Worm (Caenorhabditis elegans): Measurements from ENCODE around the gene EGAP2.2.

DNA sequence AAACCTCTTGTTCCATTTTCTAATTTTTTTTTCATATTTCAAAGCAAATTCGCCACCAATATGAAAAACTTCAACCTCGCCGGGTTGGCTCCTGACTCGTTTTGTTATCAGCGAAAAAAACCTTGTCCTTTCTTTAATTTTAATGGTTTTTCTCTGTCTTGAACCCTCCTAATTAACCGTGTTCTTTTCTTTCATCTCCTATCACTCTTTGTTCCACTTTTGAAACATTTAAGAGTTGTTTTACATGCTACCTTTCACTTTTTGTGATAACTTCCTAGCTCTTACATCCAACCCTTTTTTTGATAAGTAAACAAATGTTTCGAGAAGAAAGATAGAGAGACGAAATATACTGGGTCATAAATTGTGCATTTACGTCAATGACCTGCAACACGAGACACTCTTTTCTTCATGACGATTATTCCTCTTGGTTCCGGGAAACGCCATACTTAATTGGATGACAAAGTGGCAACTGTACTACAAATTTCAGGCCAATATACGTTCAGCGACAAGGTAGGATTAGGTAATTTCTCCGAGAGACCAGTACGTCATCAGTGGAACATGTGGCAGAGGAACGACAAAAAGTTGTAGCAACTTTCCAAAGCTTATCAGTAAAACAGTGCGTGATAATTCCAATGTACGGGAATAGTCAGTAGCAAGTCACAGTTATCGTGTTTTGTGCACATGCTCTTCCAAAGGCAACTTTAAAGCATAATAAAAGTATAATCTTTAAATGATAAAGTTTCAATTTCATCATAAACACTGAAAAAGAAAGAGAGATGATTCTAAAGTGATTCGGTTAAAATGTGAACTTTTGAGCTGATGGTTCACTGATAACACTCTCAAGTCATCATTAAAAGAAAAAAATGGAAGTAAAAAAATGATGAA, 44.8 kb upstream of the EGAP2.2 start:
- TF ChIP-seq snpc-4 (tag; optimal IDR thresholded peaks at IDR 0.05) (no peak), pqm-1 (tag; optimal IDR thresholded peaks at IDR 0.05) (peak; percentile 86), madf-9 (GFP tag; conservative IDR thresholded peaks at IDR 0.05) (no peak), lsy-2 (tag; optimal IDR thresholded peaks at IDR 0.05) (no peak)

Data from whole organism, L4 larva.